Worm (Caenorhabditis elegans) whole organism, dauer: ENCODE results near the gene clec-78.

Source experiments
- unc-62 ChIP-seq: sonication (generic microtip); optimal IDR thresholded peaks from 2 replicates; lab custom pipeline; 2017; ENCODE audit warnings: missing biosample characterization, missing genetic modification reagents, missing genetic modification characterization

clec-78 gene

ce11 chrIV:3994318-3994717 lies 5.4 kb downstream of the clec-78 start, which contains the start of gene F47C12.13:
Gene F47C12.13 (minus strand): TSS chrIV:3994418.
- no peak for TF ChIP-seq unc-62

- TF ChIP-seq unc-62, result no peak
Measured at ce11 chrIV:3995384-3995783, 6.5 kb downstream of the clec-78 start, which contains the start of gene F47C12.7. Gene F47C12.7 (minus strand): TSS chrIV:3995484.

- no peak for TF ChIP-seq unc-62
Measured at ce11 chrIV:3998517-3998916, 9.6 kb downstream of the clec-78 start, which contains the start of gene F47C12.8. Gene F47C12.8 (minus strand): TSS chrIV:3998617.

- TF ChIP-seq unc-62, result no peak
Measured at ce11 chrIV:3999662-4000061, 10.8 kb downstream of the clec-78 start.

ce11 chrIV:4004221-4004620 lies 15.3 kb downstream of the clec-78 start:
- no peak for TF ChIP-seq unc-62

ce11 chrIV:4005166-4005565 lies 16.3 kb downstream of the clec-78 start:
- TF ChIP-seq unc-62, result no peak

ce11 chrIV:4007697-4008096 lies 18.8 kb downstream of the clec-78 start, which contains the start of gene W02C12.2:
Gene W02C12.2 (minus strand): TSS chrIV:4007973.
- TF ChIP-seq unc-62, result no peak

- no peak for TF ChIP-seq unc-62
Measured at ce11 chrIV:4008440-4008839, 19.5 kb downstream of the clec-78 start.

ce11 chrIV:4009923-4010322 lies 21.0 kb downstream of the clec-78 start:
- no peak for TF ChIP-seq unc-62

ce11 chrIV:4013621-4014020 lies 24.7 kb downstream of the clec-78 start:
- TF ChIP-seq unc-62, result no peak

ce11 chrIV:4014341-4014826 lies 25.5 kb downstream of the clec-78 start:
- TF ChIP-seq unc-62, result no peak

- no peak for TF ChIP-seq unc-62
Measured at ce11 chrIV:4015660-4016059, 26.8 kb downstream of the clec-78 start.

ce11 chrIV:4016723-4017122 lies 27.8 kb downstream of the clec-78 start:
- no peak for TF ChIP-seq unc-62

- TF ChIP-seq unc-62, result no peak
Measured at ce11 chrIV:4018692-4019387, 29.9 kb downstream of the clec-78 start.

- TF ChIP-seq unc-62, result no peak
Measured at ce11 chrIV:4019836-4020235, 30.9 kb downstream of the clec-78 start.

- TF ChIP-seq unc-62, result no peak
Measured at ce11 chrIV:4021847-4022780, 33.2 kb downstream of the clec-78 start.
